Fruit fly (Drosophila melanogaster): ENCODE measurements around the gene Tgi.

- TF ChIP-seq Hr38 (GFP tag; optimal IDR thresholded peaks at IDR 0.05) (no peak), Hr4 (GFP tag; optimal IDR thresholded peaks at IDR 0.05) (no peak), esn (GFP tag; optimal IDR thresholded peaks at IDR 0.05) (no peak), Hr39 (GFP tag; optimal IDR thresholded peaks at IDR 0.05) (no peak), net (GFP tag; optimal IDR thresholded peaks at IDR 0.05) (no peak), cyc (GFP tag; optimal IDR thresholded peaks at IDR 0.05) (no peak), CG16779 (tag; optimal IDR thresholded peaks at IDR 0.05) (no peak), CG6163 (GFP tag; IDR thresholded peaks at IDR 0.05) (no peak), CG34406 (GFP tag; optimal IDR thresholded peaks at IDR 0.05) (no peak), OdsH (GFP tag; optimal IDR thresholded peaks at IDR 0.05) (no peak), Ets96B (tag; optimal IDR thresholded peaks at IDR 0.05) (no peak)
These were observed 29.5 kb upstream of the Tgi start, which contains the start of gene CG10116 for dm6 chr3L:13457133-13457532.

Measured in whole organism, prepupa.